Worm (Caenorhabditis elegans) whole organism, young adult: ENCODE data around the gene mcm-6.

Source experiments
- C06A6.2 ChIP-seq: fragments of 200-800 bp; sonication (Bioruptor generic); conservative IDR thresholded peaks from 2 replicates; pipeline ENCODE4 v1.3.6; 2022; ENCODE audit warnings: missing genetic modification characterization, missing compliant biosample characterization
- D2030.7 ChIP-seq: fragments of 200-800 bp; sonication (Bioruptor generic); IDR thresholded peaks from 2 replicates; pipeline ENCODE4 v1.3.6; 2022; ENCODE audit warnings: missing genetic modification reagents, missing genetic modification characterization, missing compliant biosample characterization
- F22D6.2 ChIP-seq: sonication (generic microtip); optimal IDR thresholded peaks from 2 replicates; lab custom pipeline; 2016; ENCODE audit warnings: mild to moderate bottlenecking, missing genetic modification characterization, missing compliant biosample characterization
- F33H1.4 ChIP-seq: fragments of 200-800 bp; sonication (Bioruptor generic); IDR thresholded peaks from 2 replicates; pipeline ENCODE4 v1.3.6; 2022; ENCODE audit warnings: missing genetic modification reagents, missing genetic modification characterization, missing compliant biosample characterization
- F37B4.10 ChIP-seq: fragments of 200-800 bp; sonication (Bioruptor generic); IDR thresholded peaks from 2 replicates; pipeline ENCODE4 v1.3.6; 2022; ENCODE audit warnings: missing genetic modification characterization, missing compliant biosample characterization
- F49E8.2 ChIP-seq: sonication (generic microtip); optimal IDR thresholded peaks from 3 replicates; lab custom pipeline; 2017; ENCODE audit warnings: missing genetic modification characterization, mild to moderate bottlenecking, missing compliant biosample characterization, antibody characterized with exemption, moderate library complexity; ENCODE audit not compliant: insufficient read depth
- F52B5.7 ChIP-seq: sonication (generic microtip); optimal IDR thresholded peaks from 2 replicates; lab custom pipeline; 2016; ENCODE audit warnings: mild to moderate bottlenecking, missing genetic modification characterization, missing compliant biosample characterization
- F55B11.4 ChIP-seq: sonication (generic microtip); optimal IDR thresholded peaks from 2 replicates; lab custom pipeline; 2016; ENCODE audit warnings: missing compliant biosample characterization, missing genetic modification characterization, borderline replicate concordance; ENCODE audit not compliant: insufficient read depth
- T07F8.4 ChIP-seq: sonication (generic microtip); optimal IDR thresholded peaks from 2 replicates; lab custom pipeline; 2016; ENCODE audit warnings: mild to moderate bottlenecking, missing genetic modification characterization, moderate library complexity, missing compliant biosample characterization
- Y79H2A.3 ChIP-seq: fragments of 200-800 bp; sonication (Bioruptor generic); conservative IDR thresholded peaks from 2 replicates; pipeline ENCODE4 v1.3.6; 2022; ENCODE audit warnings: missing genetic modification reagents, missing genetic modification characterization, missing compliant biosample characterization
- Y95B8A.8 ChIP-seq: fragments of 200-800 bp; sonication (Bioruptor generic); IDR thresholded peaks from 2 replicates; pipeline ENCODE4 v1.3.6; 2022; ENCODE audit warnings: missing genetic modification reagents, missing genetic modification characterization, missing compliant biosample characterization
- akir-1 ChIP-seq: fragments of 200-800 bp; sonication (Bioruptor generic); optimal IDR thresholded peaks from 2 replicates; lab custom pipeline; 2018; ENCODE audit warnings: mild to moderate bottlenecking, missing genetic modification characterization, moderate library complexity, missing compliant biosample characterization
- aptf-2 ChIP-seq: fragments of 200-800 bp; sonication (Bioruptor generic); conservative IDR thresholded peaks from 2 replicates; pipeline ENCODE4 v1.3.6; 2022; ENCODE audit warnings: missing genetic modification reagents, missing genetic modification characterization, missing compliant biosample characterization
- aptf-3 ChIP-seq: fragments of 200-800 bp; sonication (Bioruptor generic); IDR thresholded peaks from 2 replicates; pipeline ENCODE4 v1.3.6; 2022; ENCODE audit warnings: missing genetic modification characterization, missing compliant biosample characterization
- atf-7 ChIP-seq: sonication (generic microtip); optimal IDR thresholded peaks from 2 replicates; lab custom pipeline; 2017; ENCODE audit warnings: mild to moderate bottlenecking, missing genetic modification characterization, missing compliant biosample characterization
- athp-1 ChIP-seq: sonication (generic microtip); optimal IDR thresholded peaks from 2 replicates; lab custom pipeline; 2017; ENCODE audit warnings: mild to moderate bottlenecking, missing genetic modification characterization, missing compliant biosample characterization
- ceh-100 ChIP-seq: fragments of 200-800 bp; sonication (Bioruptor generic); IDR thresholded peaks from 2 replicates; pipeline ENCODE4 v1.3.6; 2022; ENCODE audit warnings: missing genetic modification reagents, missing genetic modification characterization, missing compliant biosample characterization
- ceh-91 ChIP-seq: fragments of 200-800 bp; sonication (Bioruptor generic); IDR thresholded peaks from 2 replicates; pipeline ENCODE4 v1.3.6; 2022; ENCODE audit warnings: missing genetic modification reagents, missing genetic modification characterization, missing compliant biosample characterization
- die-1 ChIP-seq: sonication (generic microtip); optimal IDR thresholded peaks from 2 replicates; lab custom pipeline; 2016; ENCODE audit warnings: missing genotype, mild to moderate bottlenecking, missing genetic modification characterization, missing compliant biosample characterization
- dox-1 ChIP-seq: fragments of 200-800 bp; sonication (Bioruptor generic); IDR thresholded peaks from 2 replicates; pipeline ENCODE4 v1.3.6; 2022; ENCODE audit warnings: missing genetic modification reagents, missing genetic modification characterization, missing compliant biosample characterization
- efl-1 ChIP-seq: fragments of 150-350 bp; optimal IDR thresholded peaks from 2 replicates; lab custom pipeline; 2014; ENCODE audit warnings: missing biosample characterization, missing genetic modification reagents, missing genetic modification characterization
- egrh-3 ChIP-seq: fragments of 200-800 bp; sonication (Bioruptor generic); IDR thresholded peaks from 2 replicates; pipeline ENCODE4 v1.3.6; 2022; ENCODE audit warnings: missing genetic modification reagents, missing genetic modification characterization, missing compliant biosample characterization
- him-1 ChIP-seq: sonication (generic microtip); optimal IDR thresholded peaks from 2 replicates; lab custom pipeline; 2016; ENCODE audit warnings: missing genotype, missing genetic modification reagents, missing genetic modification characterization, missing compliant biosample characterization
- hlh-12 ChIP-seq: sonication (generic microtip); optimal IDR thresholded peaks from 2 replicates; lab custom pipeline; 2016; ENCODE audit warnings: missing genetic modification characterization, missing compliant biosample characterization
- hrde-1 ChIP-seq: sonication (generic microtip); optimal IDR thresholded peaks from 2 replicates; lab custom pipeline; 2016; ENCODE audit warnings: missing genetic modification characterization, mild to moderate bottlenecking, missing compliant biosample characterization, moderate library complexity, missing genotype, missing genetic modification reagents, borderline replicate concordance
- hsf-1 ChIP-seq: fragments of 200-800 bp; sonication (Bioruptor generic); IDR thresholded peaks from 2 replicates; pipeline ENCODE4 v1.3.6; 2022; ENCODE audit warnings: missing genetic modification reagents, missing genetic modification characterization, missing compliant biosample characterization
- let-526 ChIP-seq: fragments of 200-800 bp; sonication (Bioruptor generic); IDR thresholded peaks from 2 replicates; pipeline ENCODE4 v1.3.6; 2022; ENCODE audit warnings: missing genetic modification reagents, missing genetic modification characterization, missing compliant biosample characterization
- let-607 ChIP-seq, 2 experiments: fragments of 200-800 bp in 1 of 2; sonication (Bioruptor generic) in 1 of 2; sonication (generic microtip) in 1 of 2; optimal IDR thresholded peaks; 2 replicates each; lab custom pipeline; 2016 to 2018; ENCODE audit warnings: mild to moderate bottlenecking in 2 of 2, missing compliant biosample characterization in 2 of 2, missing genetic modification characterization in 2 of 2, moderate library complexity in 2 of 2, missing genotype in 1 of 2
- lin-26 ChIP-seq: fragments of 200-800 bp; sonication (Bioruptor generic); IDR thresholded peaks from 2 replicates; pipeline ENCODE4 v1.3.6; 2022; ENCODE audit warnings: missing genetic modification reagents, missing genetic modification characterization, missing compliant biosample characterization
- lin-35 ChIP-seq, 3 experiments: fragments of 150-350 bp in 2 of 3; sonication (generic microtip) in 1 of 3; optimal IDR thresholded peaks; 2 replicates each; lab custom pipeline; 2014 to 2018; ENCODE audit warnings: missing biosample characterization in 3 of 3, missing genetic modification characterization in 3 of 3, missing genetic modification reagents in 3 of 3
- lsl-1 ChIP-seq: fragments of 200-800 bp; sonication (Bioruptor generic); optimal IDR thresholded peaks from 2 replicates; lab custom pipeline; 2018; ENCODE audit warnings: mild to moderate bottlenecking, missing genetic modification characterization, moderate library complexity, missing compliant biosample characterization
- madf-6 ChIP-seq: fragments of 200-800 bp; sonication (Bioruptor generic); IDR thresholded peaks from 2 replicates; pipeline ENCODE4 v1.3.6; 2022; ENCODE audit warnings: missing genetic modification reagents, missing genetic modification characterization, missing compliant biosample characterization
- mel-28 ChIP-seq: sonication (generic microtip); optimal IDR thresholded peaks from 2 replicates; lab custom pipeline; 2016; ENCODE audit warnings: borderline replicate concordance, mild to moderate bottlenecking, missing genetic modification characterization, missing compliant biosample characterization
- nfya-1 ChIP-seq: sonication (generic microtip); optimal IDR thresholded peaks from 2 replicates; lab custom pipeline; 2017; ENCODE audit warnings: antibody characterized with exemption, missing compliant biosample characterization, missing genetic modification characterization, borderline replicate concordance; ENCODE audit not compliant: insufficient read depth
- nhr-90 ChIP-seq: sonication (generic microtip); optimal IDR thresholded peaks from 2 replicates; lab custom pipeline; 2016; ENCODE audit warnings: missing genotype, mild to moderate bottlenecking, missing genetic modification characterization, missing compliant biosample characterization
- rpc-1 ChIP-seq, 2 experiments: fragments of 150-350 bp in 1 of 2; sonication (generic microtip) in 1 of 2; optimal IDR thresholded peaks; 2 replicates each; lab custom pipeline; 2014 to 2018; ENCODE audit warnings: missing biosample characterization in 1 of 2, missing genetic modification characterization in 1 of 2, missing genetic modification reagents in 1 of 2, missing genotype in 1 of 2
- sea-2 ChIP-seq: fragments of 200-800 bp; sonication (Bioruptor generic); IDR thresholded peaks from 2 replicates; pipeline ENCODE4 v1.3.6; 2022; ENCODE audit warnings: missing genetic modification characterization, missing compliant biosample characterization
- snpc-3.4 ChIP-seq: sonication (generic microtip); optimal IDR thresholded peaks from 2 replicates; lab custom pipeline; 2017; ENCODE audit warnings: missing genetic modification characterization, mild to moderate bottlenecking, missing compliant biosample characterization, antibody characterized with exemption, moderate library complexity, missing genotype, missing genetic modification reagents
- snpc-4 ChIP-seq, 5 experiments: fragments of 150-350 bp in 1 of 5; sonication (generic microtip) in 4 of 5; optimal IDR thresholded peaks; 2 replicates each; lab custom pipeline; 2014 to 2018; ENCODE audit warnings: missing genetic modification characterization in 5 of 5, missing biosample characterization in 3 of 5, antibody characterized with exemption in 2 of 5, mild to moderate bottlenecking in 2 of 5, missing compliant biosample characterization in 2 of 5, missing genotype in 2 of 5, moderate library complexity in 2 of 5, missing genetic modification reagents in 1 of 5
- ztf-26 ChIP-seq: sonication (generic microtip); optimal IDR thresholded peaks from 2 replicates; lab custom pipeline; 2017; ENCODE audit warnings: missing genetic modification characterization, missing compliant biosample characterization

The mcm-6 gene

DNA sequence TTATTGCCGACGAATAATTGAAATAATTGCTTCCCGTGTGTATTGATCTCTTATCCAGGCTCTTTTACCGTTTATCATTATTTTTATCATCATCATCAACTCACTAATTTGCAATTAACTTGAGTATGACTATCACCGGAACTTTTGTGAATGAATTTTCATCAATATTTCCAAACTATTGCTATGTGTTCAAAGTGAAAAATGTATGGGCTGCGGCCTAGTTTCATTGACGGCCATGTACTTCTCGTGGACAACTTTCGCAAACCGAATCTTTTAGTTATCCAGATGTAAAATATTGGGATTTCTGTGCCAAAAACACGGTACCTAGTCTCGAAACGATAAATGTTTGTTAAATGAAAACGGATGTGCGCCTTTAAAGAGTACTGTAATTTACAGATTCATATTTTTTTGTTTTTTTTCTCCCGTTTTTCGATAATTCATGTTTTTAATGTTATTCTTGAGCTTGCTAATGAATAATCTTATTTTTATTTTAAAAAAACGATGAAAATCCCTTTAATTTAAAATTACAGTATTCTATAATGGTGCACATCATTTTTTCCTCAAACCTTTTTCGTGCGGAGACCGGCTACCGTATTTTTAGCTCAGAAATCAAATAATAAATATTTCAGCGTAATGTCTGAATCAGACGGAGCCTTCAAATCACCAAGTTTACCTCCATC lies 4.5 kb downstream of the mcm-6 start, which contains the start of gene ZK632.2 (continued):
- TF ChIP-seq nhr-90, result no peak
- 0 out of 2 replicates have a peak, but pooled peaks have one; percentile 8 for TF ChIP-seq D2030.7 (GFP tag; lab: Robert Waterston, UW)
- TF ChIP-seq F49E8.2 (tag; lab: Kevin White, UChicago), result peak; percentile 3
- TF ChIP-seq nfya-1 (tag; lab: Kevin White, UChicago), result no peak
- TF ChIP-seq sea-2 (GFP tag; lab: Robert Waterston, UW), result no peak
- TF ChIP-seq F55B11.4 (tag; lab: Kevin White, UChicago), result no peak
- TF ChIP-seq let-607 (tag; optimal IDR thresholded peaks at IDR 0.05; lab: Kevin White, UChicago), result no peak
- no peak for TF ChIP-seq athp-1 (tag; lab: Kevin White, UChicago)
- TF ChIP-seq, all 124 proteins: peak for 9

DNA sequence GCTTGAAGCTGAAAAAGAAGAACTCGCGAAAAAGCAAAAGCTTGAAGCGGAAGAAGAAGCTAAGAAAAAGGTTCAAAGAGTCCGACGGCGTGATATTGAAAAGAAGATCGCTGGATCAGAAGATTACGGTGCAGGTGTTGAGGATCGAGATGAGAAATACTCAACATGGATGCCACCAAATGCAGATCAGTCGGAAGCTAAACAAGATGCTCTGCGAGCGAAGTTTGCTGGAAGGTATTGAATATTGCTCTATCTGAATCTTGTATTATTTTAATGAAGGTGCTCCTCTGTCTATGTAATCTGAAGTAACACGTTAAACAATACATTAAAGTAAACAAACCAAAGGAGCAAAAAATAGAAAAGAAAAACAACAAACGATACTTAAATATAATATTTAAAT lies 7.9 kb downstream of the mcm-6 start:
- no peak for TF ChIP-seq atf-7 (tag; lab: Kevin White, UChicago)
- TF ChIP-seq him-1, result peak; percentile 73
- TF ChIP-seq efl-1 (GFP tag; lab: Kevin White, UChicago), result no peak
- TF ChIP-seq lin-26 (GFP tag; lab: Robert Waterston, UW), result peak; percentile 51
- no peak for TF ChIP-seq ceh-91 (GFP tag; lab: Robert Waterston, UW)
- peak; percentile 9 for TF ChIP-seq F49E8.2 (tag; lab: Kevin White, UChicago)
- peak; percentile 4 for TF ChIP-seq athp-1 (tag; lab: Kevin White, UChicago)
- TF ChIP-seq F22D6.2 (tag; lab: Kevin White, UChicago), result no peak
- TF ChIP-seq hrde-1 (tag; lab: Kevin White, UChicago), result peak; percentile 2
- TF ChIP-seq hsf-1, result peak; percentile 53; the same call in 1 of the 2 replicates
- TF ChIP-seq Y79H2A.3 (GFP tag; lab: Robert Waterston, UW), result 0 out of 2 replicates have a peak, but pooled peaks have one; percentile 21
- 0 out of 2 replicates have a peak, but pooled peaks have one; percentile 67 for TF ChIP-seq Y95B8A.8
- TF ChIP-seq dox-1 (GFP tag; lab: Robert Waterston, UW), result 0 out of 2 replicates have a peak, but pooled peaks have one; percentile 29
- TF ChIP-seq aptf-2 (GFP tag; lab: Robert Waterston, UW), result no peak
- no peak for TF ChIP-seq aptf-3 (GFP tag; lab: Robert Waterston, UW)

DNA sequence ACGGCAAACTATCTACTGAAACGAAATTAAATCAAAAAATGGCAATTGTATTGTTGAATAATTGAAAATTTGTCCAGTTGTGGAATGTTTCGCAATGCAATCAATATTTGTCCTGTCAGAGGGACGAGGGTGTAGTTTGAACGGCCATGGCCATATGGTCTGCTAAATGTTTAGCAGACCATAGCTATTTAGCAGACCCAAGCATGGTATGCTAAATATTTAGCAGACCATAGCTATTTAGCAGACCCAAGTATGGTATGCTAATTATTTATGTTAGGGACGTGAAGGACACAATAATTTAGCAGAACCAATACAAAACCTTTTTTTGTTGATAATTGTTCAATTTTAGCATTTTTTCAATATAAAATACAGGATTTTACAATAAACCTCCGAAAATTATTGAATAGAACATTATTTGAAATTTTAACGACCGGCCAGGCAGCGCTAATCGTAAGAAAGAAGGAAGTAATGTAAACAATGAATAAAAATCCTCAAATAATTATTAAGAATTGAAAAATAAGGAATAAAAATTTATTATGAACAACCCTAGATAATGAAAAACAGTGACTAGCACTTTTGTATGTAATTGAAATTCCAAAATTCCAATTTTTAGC lies 10.9 kb downstream of the mcm-6 start, which contains the start of gene riok-3:
Gene riok-3 (minus strand): TSS at position 15 of the 614 bp plus-strand sequence.
- TF ChIP-seq snpc-4 (GFP tag; optimal IDR thresholded peaks at IDR 0.05; lab: Kevin White, UChicago) (no peak), snpc-4 (tag; optimal IDR thresholded peaks at IDR 0.05; lab: Kevin White, UChicago) (no peak), die-1 (tag; lab: Kevin White, UChicago) (no peak), F37B4.10 (no peak), ceh-100 (GFP tag; lab: Robert Waterston, UW) (no peak; the same call in 1 of the 2 replicates), C06A6.2 (GFP tag; lab: Robert Waterston, UW) (0 out of 2 replicates have a peak, but pooled peaks have one; percentile 18), F33H1.4 (GFP tag; lab: Robert Waterston, UW) (no peak), hlh-12 (tag; lab: Kevin White, UChicago) (no peak), snpc-3.4 (tag; lab: Kevin White, UChicago) (no peak), mel-28 (tag; lab: Kevin White, UChicago) (no peak), lsl-1 (GFP tag; lab: Kevin White, UChicago) (no peak), lin-35 (GFP tag; optimal IDR thresholded peaks at IDR 0.05; lab: Kevin White, UChicago) (no peak), F52B5.7 (tag; lab: Kevin White, UChicago) (no peak), ztf-26 (tag; lab: Kevin White, UChicago) (peak; percentile 36), rpc-1 (optimal IDR thresholded peaks at IDR 0.05; lab: Kevin White, UChicago) (no peak), rpc-1 (tag; optimal IDR thresholded peaks at IDR 0.05; lab: Kevin White, UChicago) (no peak), egrh-3 (GFP tag; lab: Robert Waterston, UW) (no peak), T07F8.4 (tag; lab: Kevin White, UChicago) (no peak), madf-6 (GFP tag; lab: Robert Waterston, UW) (no peak; the same call in 1 of the 2 replicates), F22D6.2 (tag; lab: Kevin White, UChicago) (no peak), let-526 (GFP tag; lab: Robert Waterston, UW) (no peak), akir-1 (no peak), F55B11.4 (tag; lab: Kevin White, UChicago) (no peak)
